Worm (Caenorhabditis elegans): ENCODE results near the gene C15H9.5.

DNA sequence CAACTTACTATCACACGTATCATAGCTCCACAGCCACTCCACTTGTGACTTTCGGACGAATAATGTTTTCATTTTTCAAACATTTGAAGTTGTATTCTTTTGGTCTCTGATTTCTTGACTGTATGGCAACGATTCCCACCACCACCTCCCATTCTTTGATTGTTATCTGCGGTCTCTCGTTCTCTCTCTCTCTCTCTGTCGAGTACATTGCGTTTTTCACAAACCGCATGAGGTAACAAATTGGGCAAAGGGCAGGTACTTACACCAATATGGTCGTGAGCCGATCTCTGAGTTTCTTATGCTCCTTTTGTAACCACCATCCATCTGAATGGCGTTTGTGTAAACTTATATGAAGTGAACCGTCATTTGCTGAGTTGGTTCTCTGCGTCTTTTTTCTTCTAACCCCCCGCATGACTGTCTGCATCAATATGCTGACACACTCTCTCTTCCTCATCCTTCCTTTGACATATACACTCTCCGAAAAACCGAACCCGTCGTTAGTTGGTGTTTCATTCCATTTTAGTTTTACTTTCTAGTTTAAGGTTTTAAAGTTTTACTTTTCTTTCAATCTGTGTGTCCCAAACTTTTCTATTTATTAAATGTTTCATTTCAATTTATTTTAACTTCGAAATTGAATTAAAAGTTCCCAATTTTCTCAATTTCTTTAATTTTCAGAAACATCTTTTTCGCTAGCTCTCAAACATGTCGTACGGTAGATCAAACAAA is 35.4 kb upstream of the C15H9.5 start, which contains the start of gene gln-1:
- TF ChIP-seq W03F9.2 (tag; optimal IDR thresholded peaks at IDR 0.05) (no peak), dao-5 (tag; optimal IDR thresholded peaks at IDR 0.05) (no peak)

Data from whole organism, L4/young adult.